Worm (Caenorhabditis elegans) whole organism, L1 larva: ENCODE data around the gene C05G5.5.

Experiments used
- F16B12.6 ChIP-seq: fragments of 150-350 bp; optimal IDR thresholded peaks from 2 replicates; lab custom pipeline; 2014; ENCODE audit warnings: missing biosample characterization, missing genetic modification characterization
- Y116A8C.19 ChIP-seq: sonication (generic microtip); optimal IDR thresholded peaks from 2 replicates; lab custom pipeline; 2016; ENCODE audit warnings: missing compliant biosample characterization, missing genetic modification characterization, borderline replicate concordance
- alr-1 ChIP-seq: fragments of 200-800 bp; sonication (Bioruptor generic); optimal IDR thresholded peaks from 2 replicates; lab custom pipeline; 2018; ENCODE audit warnings: borderline replicate concordance, mild to moderate bottlenecking, missing genetic modification characterization, missing compliant biosample characterization
- ama-1 ChIP-seq: fragments of 150-350 bp; optimal IDR thresholded peaks from 2 replicates; lab custom pipeline; 2014
- ceh-8 ChIP-seq: fragments of 200-800 bp; sonication (Bioruptor generic); optimal IDR thresholded peaks from 2 replicates; lab custom pipeline; 2018; ENCODE audit warnings: mild to moderate bottlenecking, missing genetic modification characterization, moderate library complexity, missing compliant biosample characterization
- ces-1 ChIP-seq: fragments of 150-350 bp; optimal IDR thresholded peaks from 2 replicates; lab custom pipeline; 2014; ENCODE audit warnings: missing biosample characterization, missing genetic modification reagents, missing genetic modification characterization
- dpl-1 ChIP-seq, 3 experiments: fragments of 150-350 bp in 2 of 3; sonication (generic microtip) in 1 of 3; optimal IDR thresholded peaks; 2 replicates each; lab custom pipeline; 2014 to 2017; ENCODE audit warnings: missing biosample characterization in 3 of 3, missing genetic modification characterization in 3 of 3, missing genetic modification reagents in 3 of 3
- dsc-1 ChIP-seq: sonication (generic microtip); optimal IDR thresholded peaks from 2 replicates; lab custom pipeline; 2016; ENCODE audit warnings: mild to moderate bottlenecking, missing genetic modification characterization, missing compliant biosample characterization
- efl-1 ChIP-seq, 4 experiments: fragments of 150-350 bp; optimal IDR thresholded peaks in 3 of 4; peaks in 1 of 4; 1 replicate in 1 of 4; 2 replicates in 3 of 4; lab custom pipeline; 2014; ENCODE audit warnings: missing biosample characterization in 2 of 4, missing genetic modification characterization in 2 of 4, missing genetic modification reagents in 2 of 4
- egl-27 ChIP-seq, 2 experiments: fragments of 150-350 bp in 1 of 2; sonication (generic microtip); optimal IDR thresholded peaks; 3 replicates each; lab custom pipeline; 2017 to 2018; ENCODE audit warnings: missing biosample characterization in 2 of 2, missing genetic modification characterization in 2 of 2, missing genetic modification reagents in 2 of 2
- fkh-4 ChIP-seq: sonication (generic microtip); optimal IDR thresholded peaks from 2 replicates; lab custom pipeline; 2016; ENCODE audit warnings: missing compliant biosample characterization, missing genetic modification characterization, borderline replicate concordance
- fos-1 ChIP-seq: fragments of 150-350 bp; optimal IDR thresholded peaks from 2 replicates; lab custom pipeline; 2014; ENCODE audit warnings: missing biosample characterization, missing genetic modification characterization
- grh-1 ChIP-seq: fragments of 200-800 bp; sonication (Bioruptor generic); IDR thresholded peaks from 2 replicates; pipeline ENCODE4 v1.3.6; 2022; ENCODE audit warnings: missing genetic modification reagents, missing genetic modification characterization, missing compliant biosample characterization
- hlh-4 ChIP-seq: sonication (generic microtip); optimal IDR thresholded peaks from 2 replicates; lab custom pipeline; 2016; ENCODE audit warnings: mild to moderate bottlenecking, missing genetic modification characterization, missing compliant biosample characterization
- isw-1 ChIP-seq: fragments of 200-800 bp; sonication (Bioruptor generic); IDR thresholded peaks from 2 replicates; pipeline ENCODE4 v1.3.6; 2022; ENCODE audit warnings: missing genetic modification characterization, missing compliant biosample characterization
- lin-13 ChIP-seq: fragments of 150-350 bp; optimal IDR thresholded peaks from 2 replicates; lab custom pipeline; 2014; ENCODE audit warnings: missing biosample characterization, missing genetic modification reagents, missing genetic modification characterization
- lin-35 ChIP-seq, 2 experiments: fragments of 150-350 bp; optimal IDR thresholded peaks; 2 replicates each; lab custom pipeline; 2014; ENCODE audit warnings: missing biosample characterization in 2 of 2, missing genetic modification characterization in 2 of 2, missing genetic modification reagents in 2 of 2
- lir-3 ChIP-seq: sonication (generic microtip); optimal IDR thresholded peaks from 2 replicates; lab custom pipeline; 2016; ENCODE audit warnings: mild to moderate bottlenecking, missing genetic modification characterization, moderate library complexity, missing compliant biosample characterization; ENCODE audit not compliant: poor library complexity
- nhr-20 ChIP-seq: sonication (generic microtip); optimal IDR thresholded peaks from 2 replicates; lab custom pipeline; 2016; ENCODE audit warnings: mild to moderate bottlenecking, missing genetic modification characterization, missing compliant biosample characterization
- nhr-237 ChIP-seq: fragments of 150-350 bp; optimal IDR thresholded peaks from 2 replicates; lab custom pipeline; 2014; ENCODE audit warnings: missing biosample characterization, missing genetic modification characterization
- nhr-28 ChIP-seq: fragments of 150-350 bp; optimal IDR thresholded peaks from 2 replicates; lab custom pipeline; 2014; ENCODE audit warnings: missing biosample characterization, missing genetic modification characterization
- nhr-47 ChIP-seq: sonication (generic microtip); optimal IDR thresholded peaks from 2 replicates; lab custom pipeline; 2016; ENCODE audit warnings: mild to moderate bottlenecking, missing genetic modification characterization, moderate library complexity, missing compliant biosample characterization
- nhr-71 ChIP-seq: sonication (generic microtip); optimal IDR thresholded peaks from 2 replicates; lab custom pipeline; 2016; ENCODE audit warnings: mild to moderate bottlenecking, missing genetic modification characterization, moderate library complexity, missing compliant biosample characterization
- nhr-76 ChIP-seq: sonication (generic microtip); optimal IDR thresholded peaks from 2 replicates; lab custom pipeline; 2017; ENCODE audit warnings: missing biosample characterization, missing genetic modification characterization
- nhr-77 ChIP-seq: fragments of 150-350 bp; optimal IDR thresholded peaks from 2 replicates; lab custom pipeline; 2014; ENCODE audit warnings: missing biosample characterization, missing genetic modification characterization
- nhr-84 ChIP-seq: sonication (generic microtip); optimal IDR thresholded peaks from 2 replicates; lab custom pipeline; 2017; ENCODE audit warnings: missing biosample characterization, missing genetic modification characterization
- nhr-85 ChIP-seq: sonication (generic microtip); peaks from one replicate; lab custom pipeline; 2016; ENCODE audit warnings: missing genetic modification characterization, inconsistent platforms, missing compliant biosample characterization
- nhr-90 ChIP-seq: sonication (generic microtip); optimal IDR thresholded peaks from 2 replicates; lab custom pipeline; 2016; ENCODE audit warnings: mild to moderate bottlenecking, missing genetic modification characterization, missing compliant biosample characterization; ENCODE audit not compliant: poor library complexity
- pax-3 ChIP-seq: fragments of 200-800 bp; sonication (Bioruptor generic); optimal IDR thresholded peaks from 2 replicates; lab custom pipeline; 2018; ENCODE audit warnings: mild to moderate bottlenecking, missing genetic modification characterization, moderate library complexity, missing compliant biosample characterization
- rnt-1 ChIP-seq: sonication (generic microtip); optimal IDR thresholded peaks from 2 replicates; lab custom pipeline; 2016; ENCODE audit warnings: mild to moderate bottlenecking, missing genetic modification characterization, moderate library complexity, missing compliant biosample characterization
- skn-1 ChIP-seq: fragments of 150-350 bp; optimal IDR thresholded peaks from 2 replicates; lab custom pipeline; 2014; ENCODE audit warnings: missing biosample characterization, missing genetic modification characterization
- sptf-1 ChIP-seq: fragments of 150-350 bp; optimal IDR thresholded peaks from 2 replicates; lab custom pipeline; 2014; ENCODE audit warnings: missing biosample characterization, missing genetic modification characterization
- swsn-7 ChIP-seq: sonication (generic microtip); optimal IDR thresholded peaks from 2 replicates; lab custom pipeline; 2016; ENCODE audit warnings: missing genetic modification characterization, missing compliant biosample characterization
- tbx-2 ChIP-seq: sonication (generic microtip); optimal IDR thresholded peaks from 2 replicates; lab custom pipeline; 2016; ENCODE audit warnings: missing genetic modification characterization, missing compliant biosample characterization
- unc-30 ChIP-seq: sonication (generic microtip); optimal IDR thresholded peaks from 2 replicates; lab custom pipeline; 2017; ENCODE audit warnings: missing biosample characterization, missing genetic modification characterization
- unc-62 ChIP-seq: fragments of 150-350 bp; optimal IDR thresholded peaks from 2 replicates; lab custom pipeline; 2014; ENCODE audit warnings: missing biosample characterization, missing genetic modification reagents, missing genetic modification characterization
- unc-98 ChIP-seq: fragments of 200-800 bp; sonication (Bioruptor generic); IDR thresholded peaks from 2 replicates; pipeline ENCODE4 v1.3.6; 2022; ENCODE audit warnings: missing genetic modification characterization, missing compliant biosample characterization
- vab-15 ChIP-seq: sonication (generic microtip); optimal IDR thresholded peaks from 2 replicates; lab custom pipeline; 2017; ENCODE audit warnings: missing genotype, mild to moderate bottlenecking, missing genetic modification characterization, missing compliant biosample characterization
- xbp-1 ChIP-seq: sonication (generic microtip); optimal IDR thresholded peaks from 2 replicates; lab custom pipeline; 2016; ENCODE audit warnings: missing genetic modification characterization, missing compliant biosample characterization
- zag-1 ChIP-seq: fragments of 150-350 bp; optimal IDR thresholded peaks from 2 replicates; lab custom pipeline; 2014; ENCODE audit warnings: missing biosample characterization, missing genetic modification characterization
- zip-4 ChIP-seq: fragments of 200-800 bp; sonication (Bioruptor generic); optimal IDR thresholded peaks from 2 replicates; lab custom pipeline; 2018; ENCODE audit warnings: mild to moderate bottlenecking, missing genetic modification characterization, moderate library complexity, missing compliant biosample characterization

C05G5.5 gene

DNA sequence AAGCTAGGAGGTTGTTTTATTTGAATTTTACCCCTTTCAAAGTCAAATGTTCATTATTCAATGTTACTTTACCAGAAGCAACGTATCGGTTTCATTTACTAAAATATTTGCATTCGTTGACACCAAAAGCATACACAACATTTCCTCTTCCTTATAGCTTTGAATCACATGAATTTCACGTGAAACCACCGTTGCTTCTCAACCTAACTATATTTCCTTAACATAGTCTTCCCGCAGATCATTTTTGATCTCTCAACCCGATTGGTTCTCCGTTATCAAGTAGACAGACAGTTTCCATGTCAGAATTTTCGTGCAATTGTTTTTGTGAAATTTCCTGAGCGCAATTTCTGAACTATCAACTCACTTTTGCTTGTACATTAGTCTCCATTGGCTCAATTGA lies 49.0 kb upstream of the C05G5.5 start (continued):
- TF ChIP-seq ceh-8 (no peak), rnt-1 (no peak), tbx-2 (tag; lab: Kevin White, UChicago) (no peak), zip-4 (GFP tag; lab: Kevin White, UChicago) (no peak), ama-1 (lab: Kevin White, UChicago) (no peak), nhr-77 (tag; lab: Kevin White, UChicago) (no peak), unc-98 (GFP tag; lab: Robert Waterston, UW) (no peak), efl-1 (optimal IDR thresholded peaks at IDR 0.05; lab: Kevin White, UChicago) (no peak), efl-1 (GFP tag; optimal IDR thresholded peaks at IDR 0.05 in 1 of 2; lab: Kevin White, UChicago) (no peak), ces-1 (GFP tag; lab: Kevin White, UChicago) (no peak), nhr-20 (peak; percentile 40), F16B12.6 (tag; lab: Kevin White, UChicago) (no peak), nhr-76 (no peak), swsn-7 (tag; lab: Kevin White, UChicago) (no peak), dpl-1 (GFP tag; optimal IDR thresholded peaks at IDR 0.05; lab: Kevin White, UChicago) (no peak), sptf-1 (tag; lab: Kevin White, UChicago) (no peak), nhr-85 (tag; lab: Kevin White, UChicago) (peak; percentile 53), nhr-28 (tag; lab: Kevin White, UChicago) (no peak), Y116A8C.19 (tag; lab: Kevin White, UChicago) (no peak), lin-13 (GFP tag; lab: Kevin White, UChicago) (no peak), grh-1 (GFP tag; lab: Robert Waterston, UW) (no peak), fos-1 (tag; lab: Kevin White, UChicago) (no peak), isw-1 (GFP tag; lab: Robert Waterston, UW) (no peak), zag-1 (tag; lab: Kevin White, UChicago) (no peak), hlh-4 (no peak), pax-3 (tag; lab: Kevin White, UChicago) (no peak), lin-35 (GFP tag; optimal IDR thresholded peaks at IDR 0.05; lab: Kevin White, UChicago) (peak in 1 of 2 experiments; percentile 16), dsc-1 (tag; lab: Kevin White, UChicago) (no peak), nhr-71 (tag; lab: Kevin White, UChicago) (peak; percentile 32), egl-27 (tag; optimal IDR thresholded peaks at IDR 0.05; lab: Kevin White, UChicago) (no peak)

ce11 chrX:14808796-14809195 lies 47.9 kb upstream of the C05G5.5 start:
- peak; percentile 71 for TF ChIP-seq nhr-85 (tag; lab: Kevin White, UChicago)
- TF ChIP-seq skn-1 = peak; percentile 23
- TF ChIP-seq lin-35 (GFP tag; optimal IDR thresholded peaks at IDR 0.05; lab: Kevin White, UChicago) = peak in 1 of 2 experiments; percentile 9
- no peak for TF ChIP-seq unc-62
- TF ChIP-seq nhr-71 (tag; lab: Kevin White, UChicago) = peak; percentile 61
- no peak for TF ChIP-seq pax-3 (tag; lab: Kevin White, UChicago)
- peak; percentile 8 for TF ChIP-seq nhr-47 (tag; lab: Kevin White, UChicago)
- peak; percentile 31 for TF ChIP-seq nhr-90
- no peak for TF ChIP-seq sptf-1 (tag; lab: Kevin White, UChicago)
- no peak for TF ChIP-seq efl-1 (optimal IDR thresholded peaks at IDR 0.05; lab: Kevin White, UChicago)
- peak in 1 of 2 experiments; percentile 12 for TF ChIP-seq efl-1 (GFP tag; optimal IDR thresholded peaks at IDR 0.05 in 1 of 2; lab: Kevin White, UChicago)

DNA sequence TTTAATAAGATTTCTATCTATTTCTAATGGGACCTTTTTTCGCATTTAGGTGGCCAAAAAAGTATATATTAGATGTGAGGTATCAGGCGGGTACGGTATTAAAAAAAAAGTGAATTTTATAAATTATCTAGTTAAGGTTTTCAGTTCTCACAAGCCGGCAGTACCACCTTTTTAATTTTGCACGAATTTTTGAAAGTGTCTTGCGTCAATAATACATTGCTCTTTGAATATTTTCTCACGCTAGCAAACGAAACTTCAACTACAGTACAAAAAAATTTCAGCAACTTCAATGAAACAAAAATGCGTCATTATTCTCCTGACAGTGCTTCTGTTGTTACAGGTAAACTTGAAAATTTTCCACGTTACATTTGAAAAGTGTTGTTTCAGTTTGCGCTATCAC lies 46.0 kb upstream of the C05G5.5 start, which contains the start of gene F42D1.4:
TSS of gene F42D1.4 (plus strand) at position 301 of the 400 bp plus-strand sequence.
- TF ChIP-seq xbp-1 (tag; lab: Kevin White, UChicago) (no peak), vab-15 (no peak), dpl-1 (GFP tag; optimal IDR thresholded peaks at IDR 0.05; lab: Kevin White, UChicago) (no peak), fkh-4 (no peak), zag-1 (tag; lab: Kevin White, UChicago) (no peak), lir-3 (tag; lab: Kevin White, UChicago) (no peak), alr-1 (no peak), nhr-237 (tag; lab: Kevin White, UChicago) (no peak), unc-30 (tag; lab: Kevin White, UChicago) (no peak), nhr-84 (tag; lab: Kevin White, UChicago) (no peak), nhr-76 (no peak)
